2 worm cellular contexts compared by ENCODE assay signal in genomic region chrX:3866197-3866596, ce11.
A peak's percentile ranks its signal among the peaks of the same experiment; 100 is the strongest.
TF ChIP-seq lines count a peak whose summit lies in the region.

No protein-coding gene starts in this region.

TF ChIP-seq in whole organism, L1 larva, 84 proteins besides CTCF, POLR2A, EP300 and RAD21:
- TF ChIP-seq unc-98 (GFP tag; IDR thresholded peaks at IDR 0.05; lab: Robert Waterston, UW) = no peak
- TF ChIP-seq nhr-85 (tag; lab: Kevin White, UChicago) = peak; percentile 65

TF ChIP-seq in whole organism, L4 larva, 104 proteins besides CTCF, POLR2A, EP300 and RAD21:
- TF ChIP-seq spr-1 (tag; optimal IDR thresholded peaks at IDR 0.05; lab: Kevin White, UChicago) (no peak), aha-1 (tag; lab: Kevin White, UChicago) (peak; percentile 95), unc-62 (GFP tag; optimal IDR thresholded peaks at IDR 0.05 in 1 of 2; lab: Kevin White, UChicago) (peak in 1 of 2 experiments; percentile 24), unc-62 (tag; optimal IDR thresholded peaks at IDR 0.05; lab: Kevin White, UChicago) (no peak), ctbp-1 (GFP tag; IDR thresholded peaks at IDR 0.05; lab: Robert Waterston, UW) (no peak)

Comparison
In these comparisons a context has a peak if more than half of its experiments do, and no peak if none do; other contexts are left out.
1. Of the 29 proteins assayed by ChIP-seq in both whole organism, L4 larva and whole organism, L1 larva: peak only in whole organism, L4 larva: aha-1; only in whole organism, L1 larva: none; in both: none; in neither: 27; mixed calls (peak in some experiments, not most) for 1.